Worm (Caenorhabditis elegans): Measurements from ENCODE around the gene F25A2.1.
A peak's percentile ranks its signal among the peaks of the same experiment; 100 is the strongest.

Gene F25A2.1

ce11 chrV:1157443-1157842, 21.9 kb upstream of the F25A2.1 start (continued):
- TF ChIP-seq nhr-25 (tag; optimal IDR thresholded peaks at IDR 0.05; ENCODE audit: borderline replicate concordance, insufficient read depth), result no peak

ce11 chrV:1158247-1158646, 21.1 kb upstream of the F25A2.1 start:
- TF ChIP-seq hmg-1.1 (GFP tag; IDR thresholded peaks at IDR 0.05), result 0 out of 2 replicates have a peak, but pooled peaks have one; percentile 26
- TF ChIP-seq saeg-2 (GFP tag; IDR thresholded peaks at IDR 0.05), result no peak; the same call in 1 of the 2 replicates
- TF ChIP-seq pqm-1 (tag; optimal IDR thresholded peaks at IDR 0.05), result no peak
- TF ChIP-seq nhr-42 (GFP tag; IDR thresholded peaks at IDR 0.05), result peak; percentile 66; the same call in 1 of the 2 replicates
- peak; percentile 79 for TF ChIP-seq nhr-102 (tag; optimal IDR thresholded peaks at IDR 0.05)
- TF ChIP-seq lin-38 (GFP tag; IDR thresholded peaks at IDR 0.05), result peak; percentile 30; the same call in 1 of the 2 replicates
- no peak for TF ChIP-seq dmd-8 (GFP tag; IDR thresholded peaks at IDR 0.05)
- TF ChIP-seq ceh-32 (tag; optimal IDR thresholded peaks at IDR 0.05; ENCODE audit: poor library complexity), result no peak
- TF ChIP-seq Y48G9A.11 (GFP tag; IDR thresholded peaks at IDR 0.05), result peak; percentile 57; the same call in 1 of the 2 replicates
- TF ChIP-seq egl-43 (GFP tag; IDR thresholded peaks at IDR 0.05), result peak; percentile 70
- no peak for TF ChIP-seq mdl-1 (tag; optimal IDR thresholded peaks at IDR 0.05)
- TF ChIP-seq tag-97 (GFP tag; IDR thresholded peaks at IDR 0.05), result 0 out of 2 replicates have a peak, but pooled peaks have one; percentile 16
- TF ChIP-seq mes-2 (tag; optimal IDR thresholded peaks at IDR 0.05; ENCODE audit: poor library complexity, severe bottlenecking), result peak; percentile 63
- peak; percentile 94 for TF ChIP-seq ama-1 (optimal IDR thresholded peaks at IDR 0.05)
- TF ChIP-seq arid-1 (GFP tag; conservative IDR thresholded peaks at IDR 0.05), result peak; percentile 64; the same call in 1 of the 2 replicates
- TF ChIP-seq Y75B8A.6 (GFP tag; IDR thresholded peaks at IDR 0.05), result no peak
- 0 out of 2 replicates have a peak, but pooled peaks have one; percentile 34 for TF ChIP-seq lin-29 (GFP tag; IDR thresholded peaks at IDR 0.05)
- TF ChIP-seq Y105C5A.15 (GFP tag; IDR thresholded peaks at IDR 0.05), result 0 out of 2 replicates have a peak, but pooled peaks have one; percentile 65
- TF ChIP-seq pha-4 (GFP tag; IDR thresholded peaks at IDR 0.05), result 0 out of 2 replicates have a peak, but pooled peaks have one; percentile 33
- TF ChIP-seq pha-4 (tag; optimal IDR thresholded peaks at IDR 0.05), result no peak
- TF ChIP-seq lin-39 (tag; optimal IDR thresholded peaks at IDR 0.05), result no peak
- TF ChIP-seq ctbp-1 (GFP tag; IDR thresholded peaks at IDR 0.05), result peak; percentile 73
- TF ChIP-seq aha-1 (tag), result peak; percentile 95
- peak; percentile 66 for TF ChIP-seq gei-8 (GFP tag; optimal IDR thresholded peaks at IDR 0.05)
- peak; percentile 15 for TF ChIP-seq ceh-28 (tag; optimal IDR thresholded peaks at IDR 0.05)
- TF ChIP-seq sdz-12 (GFP tag; optimal IDR thresholded peaks at IDR 0.05), result no peak
- peak; percentile 19 for TF ChIP-seq Y5F2A.4 (GFP tag; optimal IDR thresholded peaks at IDR 0.05)
- TF ChIP-seq vab-7 (GFP tag; IDR thresholded peaks at IDR 0.05), result peak; percentile 50; the same call in 1 of the 2 replicates
- peak in 1 of 2 experiments; percentile 15 for TF ChIP-seq hif-1 (tag; optimal IDR thresholded peaks at IDR 0.05)
- peak; percentile 34 for TF ChIP-seq rbr-2 (tag; optimal IDR thresholded peaks at IDR 0.05)
- TF ChIP-seq tra-1 (GFP tag; IDR thresholded peaks at IDR 0.05), result peak; percentile 58; the same call in 1 of the 2 replicates
- TF ChIP-seq ZK337.2 (GFP tag; IDR thresholded peaks at IDR 0.05), result no peak
- peak in 1 of 2 experiments; percentile 47 for TF ChIP-seq lsy-2 (tag; optimal IDR thresholded peaks at IDR 0.05)
- no peak for TF ChIP-seq zip-2 (tag; optimal IDR thresholded peaks at IDR 0.05)
- peak; percentile 43 for TF ChIP-seq nhr-111 (GFP tag; optimal IDR thresholded peaks at IDR 0.05)
- peak; percentile 47; the same call in 1 of the 2 replicates for TF ChIP-seq lim-7 (GFP tag; IDR thresholded peaks at IDR 0.05)
- peak in 1 of 2 experiments; percentile 66; a peak in 1 of 4 replicates for TF ChIP-seq madf-5 (GFP tag; IDR thresholded peaks at IDR 0.05)
- no peak for TF ChIP-seq spr-3 (GFP tag; optimal IDR thresholded peaks at IDR 0.05)
- TF ChIP-seq F44E2.7 (GFP tag; IDR thresholded peaks at IDR 0.05), result 0 out of 2 replicates have a peak, but pooled peaks have one; percentile 39
- TF ChIP-seq ces-1 (GFP tag; optimal IDR thresholded peaks at IDR 0.05), result no peak
- no peak for TF ChIP-seq nhr-237 (tag; optimal IDR thresholded peaks at IDR 0.05)
- TF ChIP-seq mep-1 (tag; optimal IDR thresholded peaks at IDR 0.05), result peak; percentile 32

All from whole organism, L4 larva.